Fruit fly (Drosophila melanogaster) whole organism, embryonic: Measurements from ENCODE around the gene BTBD9.

Experiments
- B-H1 ChIP-seq: fragments of 200-800 bp; sonication (Bioruptor generic); IDR thresholded peaks from 3 replicates; pipeline ENCODE4 v1.3.6; 2022; ENCODE audit warnings: missing biosample characterization, missing genetic modification characterization
- Bteb2 ChIP-seq: fragments of 200-800 bp; sonication (Bioruptor generic); optimal IDR thresholded peaks from 2 replicates; lab custom pipeline; 2016; ENCODE audit warnings: missing biosample characterization, missing genetic modification characterization
- CG10267 ChIP-seq: fragments of 200-800 bp; sonication (Bioruptor generic); optimal IDR thresholded peaks from 2 replicates; lab custom pipeline; 2018; ENCODE audit warnings: missing biosample characterization, mild to moderate bottlenecking, missing genetic modification characterization, moderate library complexity
- CG10321 ChIP-seq: fragments of 200-800 bp; sonication (Bioruptor generic); IDR thresholded peaks from 2 replicates; pipeline ENCODE4 v1.3.6; 2022; ENCODE audit warnings: missing biosample characterization, missing genetic modification characterization
- CG11456 ChIP-seq: fragments of 200-800 bp; sonication (Bioruptor generic); IDR thresholded peaks from 3 replicates; pipeline ENCODE4 v1.3.6; 2022; ENCODE audit warnings: missing biosample characterization, missing genetic modification characterization
- CG11560 ChIP-seq: fragments of 200-800 bp; sonication (Bioruptor generic); IDR thresholded peaks from 3 replicates; pipeline ENCODE4 v1.3.6; 2022; ENCODE audit warnings: missing biosample characterization, missing genetic modification characterization
- CG13296 ChIP-seq: fragments of 200-800 bp; sonication (Bioruptor generic); optimal IDR thresholded peaks from 3 replicates; lab custom pipeline; 2018; ENCODE audit warnings: missing biosample characterization, mild to moderate bottlenecking, missing genetic modification characterization
- CG15696 ChIP-seq: fragments of 200-800 bp; sonication (Bioruptor generic); optimal IDR thresholded peaks from 2 replicates; lab custom pipeline; 2019; ENCODE audit warnings: missing biosample characterization, mild to moderate bottlenecking, missing genetic modification characterization, moderate library complexity
- CG16815 ChIP-seq: fragments of 200-800 bp; sonication (Bioruptor generic); optimal IDR thresholded peaks from 3 replicates; lab custom pipeline; 2017; ENCODE audit warnings: missing biosample characterization, mild to moderate bottlenecking, missing genetic modification characterization
- CG17568 ChIP-seq: fragments of 200-800 bp; sonication (Bioruptor generic); optimal IDR thresholded peaks from 2 replicates; lab custom pipeline; 2018; ENCODE audit warnings: missing biosample characterization, mild to moderate bottlenecking, missing genetic modification characterization, moderate library complexity
- CG42726 ChIP-seq: fragments of 200-800 bp; sonication (Bioruptor generic); IDR thresholded peaks from 2 replicates; pipeline ENCODE4 v1.3.6; 2022; ENCODE audit warnings: missing biosample characterization, missing genetic modification characterization; ENCODE audit not compliant: partially characterized antibody
- CG5953 ChIP-seq: fragments of 200-800 bp; sonication (Bioruptor generic); IDR thresholded peaks from 2 replicates; pipeline ENCODE4 v1.3.6; 2022; ENCODE audit warnings: missing biosample characterization, missing genetic modification characterization
- CG6854 ChIP-seq: fragments of 200-800 bp; sonication (Bioruptor generic); optimal IDR thresholded peaks from 3 replicates; lab custom pipeline; 2017; ENCODE audit warnings: missing biosample characterization, mild to moderate bottlenecking, missing genetic modification characterization
- CG9437 ChIP-seq: fragments of 200-800 bp; sonication (Bioruptor generic); optimal IDR thresholded peaks from 2 replicates; lab custom pipeline; 2018; ENCODE audit warnings: missing biosample characterization, mild to moderate bottlenecking, missing genetic modification characterization
- CG9876 ChIP-seq: fragments of 200-800 bp; sonication (Bioruptor generic); optimal IDR thresholded peaks from 2 replicates; lab custom pipeline; 2016; ENCODE audit warnings: missing biosample characterization, missing genetic modification characterization
- D ChIP-seq, 2 experiments: fragments of 200-800 bp in 1 of 2; fragments of >200 bp in 1 of 2; sonication (Bioruptor generic) in 1 of 2; optimal IDR thresholded peaks; 2 replicates in 1 of 2; 3 replicates in 1 of 2; lab custom pipeline; 2017; ENCODE audit warnings: mild to moderate bottlenecking in 1 of 2, missing biosample characterization in 1 of 2, missing genetic modification characterization in 1 of 2, missing genetic modification reagents in 1 of 2
- Doc3 ChIP-seq: fragments of 200-800 bp; sonication (Bioruptor generic); IDR thresholded peaks from 3 replicates; pipeline ENCODE4 v1.3.6; 2022; ENCODE audit warnings: missing biosample characterization, missing genetic modification characterization; ENCODE audit not compliant: partially characterized antibody
- Ets65A ChIP-seq: fragments of 200-800 bp; sonication (Bioruptor generic); peaks from one replicate; lab custom pipeline; 2016; ENCODE audit warnings: missing biosample characterization, missing genetic modification characterization
- Ets97D ChIP-seq: fragments of 200-800 bp; sonication (Bioruptor generic); optimal IDR thresholded peaks from 3 replicates; lab custom pipeline; 2016; ENCODE audit warnings: missing biosample characterization, missing genetic modification characterization
- Fer1 ChIP-seq: fragments of 200-800 bp; sonication (Bioruptor generic); optimal IDR thresholded peaks from 2 replicates; lab custom pipeline; 2017; ENCODE audit warnings: missing biosample characterization, mild to moderate bottlenecking, missing genetic modification characterization
- HLH4C ChIP-seq: fragments of 200-800 bp; sonication (Bioruptor generic); IDR thresholded peaks from 3 replicates; pipeline ENCODE4 v1.3.6; 2022; ENCODE audit warnings: missing biosample characterization, missing genetic modification characterization; ENCODE audit not compliant: partially characterized antibody
- Hmx ChIP-seq: fragments of 200-800 bp; sonication (Bioruptor generic); optimal IDR thresholded peaks from 2 replicates; lab custom pipeline; 2016; ENCODE audit warnings: missing biosample characterization, missing genetic modification characterization
- Hr78 ChIP-seq, 2 experiments: fragments of 200-800 bp in 1 of 2; fragments of >200 bp in 1 of 2; sonication (Bioruptor generic) in 1 of 2; optimal IDR thresholded peaks; 2 replicates each; lab custom pipeline; 2017 to 2019; ENCODE audit warnings: missing biosample characterization in 2 of 2, missing genetic modification characterization in 2 of 2, mild to moderate bottlenecking in 1 of 2, moderate library complexity in 1 of 2
- MBD-R2 ChIP-seq: fragments of 200-800 bp; sonication (Bioruptor generic); IDR thresholded peaks from 2 replicates; pipeline ENCODE4 v1.3.6; 2022; ENCODE audit warnings: missing biosample characterization, missing genetic modification characterization
- NC2β ChIP-seq: fragments of 200-800 bp; sonication (Bioruptor generic); optimal IDR thresholded peaks from 2 replicates; lab custom pipeline; 2016; ENCODE audit warnings: missing biosample characterization, missing genetic modification characterization
- Neu2 ChIP-seq: fragments of 200-800 bp; sonication (Bioruptor generic); optimal IDR thresholded peaks from 3 replicates; lab custom pipeline; 2016; ENCODE audit warnings: missing biosample characterization, missing genetic modification characterization, borderline replicate concordance
- Oaz ChIP-seq: fragments of 200-800 bp; sonication (Bioruptor generic); IDR thresholded peaks from 2 replicates; pipeline ENCODE4 v1.3.6; 2022; ENCODE audit warnings: missing biosample characterization, missing genetic modification characterization
- Rfx ChIP-seq: fragments of 200-800 bp; sonication (Bioruptor generic); IDR thresholded peaks from 2 replicates; pipeline ENCODE4 v1.3.6; 2022; ENCODE audit warnings: missing biosample characterization, missing genetic modification characterization
- Sox102F ChIP-seq: fragments of 200-800 bp; sonication (Bioruptor generic); optimal IDR thresholded peaks from 2 replicates; lab custom pipeline; 2018; ENCODE audit warnings: missing biosample characterization, mild to moderate bottlenecking, missing genetic modification characterization, moderate library complexity
- Stat92E ChIP-seq, 3 experiments: fragments of >200 bp in 2 of 3; fragments of 200-800 bp in 1 of 3; sonication (Bioruptor generic) in 1 of 3; optimal IDR thresholded peaks; 2 replicates each; lab custom pipeline; 2017 to 2019; ENCODE audit warnings: missing biosample characterization in 3 of 3, missing genetic modification characterization in 3 of 3, mild to moderate bottlenecking in 1 of 3, moderate library complexity in 1 of 3
- Xrp1 ChIP-seq: fragments of 200-800 bp; sonication (Bioruptor generic); IDR thresholded peaks from 2 replicates; pipeline ENCODE4 v1.3.6; 2022; ENCODE audit warnings: missing biosample characterization, missing genetic modification characterization
- ac ChIP-seq: fragments of 200-800 bp; sonication (Bioruptor generic); optimal IDR thresholded peaks from 3 replicates; lab custom pipeline; 2017; ENCODE audit warnings: missing biosample characterization, mild to moderate bottlenecking, missing genetic modification characterization
- bbx ChIP-seq: fragments of 200-800 bp; sonication (Bioruptor generic); IDR thresholded peaks from 2 replicates; pipeline ENCODE4 v1.3.6; 2022; ENCODE audit warnings: missing biosample characterization, missing genetic modification characterization; ENCODE audit not compliant: partially characterized antibody
- bowl ChIP-seq: fragments of 200-800 bp; sonication (Bioruptor generic); IDR thresholded peaks from 2 replicates; pipeline ENCODE4 v1.3.6; 2022; ENCODE audit warnings: missing biosample characterization, missing genetic modification characterization
- chif ChIP-seq, 2 experiments: fragments of 200-800 bp; sonication (Bioruptor generic); optimal IDR thresholded peaks; 3 replicates each; lab custom pipeline; 2016; ENCODE audit warnings: missing biosample characterization in 2 of 2, missing genetic modification characterization in 2 of 2
- chm ChIP-seq: fragments of 200-800 bp; sonication (Bioruptor generic); IDR thresholded peaks from 2 replicates; pipeline ENCODE4 v1.3.6; 2022; ENCODE audit warnings: missing biosample characterization, missing genetic modification characterization
- dimm ChIP-seq: fragments of 200-800 bp; sonication (Bioruptor generic); IDR thresholded peaks from 2 replicates; pipeline ENCODE4 v1.3.6; 2022; ENCODE audit warnings: missing biosample characterization, missing genetic modification characterization
- eve ChIP-seq, 2 experiments: fragments of >200 bp; optimal IDR thresholded peaks; 2 replicates each; lab custom pipeline; 2017; ENCODE audit warnings: missing biosample characterization in 2 of 2, missing genetic modification characterization in 2 of 2
- gcm ChIP-seq: fragments of 200-800 bp; sonication (Bioruptor generic); optimal IDR thresholded peaks from 2 replicates; lab custom pipeline; 2019; ENCODE audit warnings: missing biosample characterization, mild to moderate bottlenecking, missing genetic modification characterization, moderate library complexity
- ham ChIP-seq: fragments of 200-800 bp; sonication (Bioruptor generic); IDR thresholded peaks from 2 replicates; pipeline ENCODE4 v1.3.6; 2022; ENCODE audit warnings: missing biosample characterization, missing genetic modification characterization
- jumu ChIP-seq: fragments of 200-800 bp; sonication (Bioruptor generic); optimal IDR thresholded peaks from 3 replicates; lab custom pipeline; 2016; ENCODE audit warnings: missing biosample characterization, missing genetic modification characterization
- kah ChIP-seq: fragments of 200-800 bp; sonication (Bioruptor generic); optimal IDR thresholded peaks from 2 replicates; lab custom pipeline; 2018; ENCODE audit warnings: missing biosample characterization, mild to moderate bottlenecking, missing genetic modification characterization
- pzg ChIP-seq: fragments of 200-800 bp; sonication (Bioruptor generic); optimal IDR thresholded peaks from 3 replicates; lab custom pipeline; 2018; ENCODE audit warnings: missing biosample characterization, mild to moderate bottlenecking, missing genetic modification characterization, moderate library complexity
- ro ChIP-seq: fragments of 200-800 bp; sonication (Bioruptor generic); IDR thresholded peaks from 2 replicates; pipeline ENCODE4 v1.3.6; 2022; ENCODE audit warnings: missing biosample characterization, missing genetic modification characterization
- scrt ChIP-seq: fragments of 200-800 bp; sonication (Bioruptor generic); optimal IDR thresholded peaks from 2 replicates; lab custom pipeline; 2018; ENCODE audit warnings: missing biosample characterization, mild to moderate bottlenecking, missing genetic modification characterization, moderate library complexity
- sob ChIP-seq: fragments of 200-800 bp; sonication (Bioruptor generic); IDR thresholded peaks from 2 replicates; pipeline ENCODE4 v1.3.6; 2022; ENCODE audit warnings: missing biosample characterization, missing genetic modification characterization
- tin ChIP-seq: fragments of 200-800 bp; sonication (Bioruptor generic); optimal IDR thresholded peaks from 3 replicates; lab custom pipeline; 2016; ENCODE audit warnings: missing biosample characterization, missing genetic modification characterization
- trem ChIP-seq: fragments of 200-800 bp; optimal IDR thresholded peaks from 3 replicates; lab custom pipeline; 2019; ENCODE audit warnings: missing biosample characterization, mild to moderate bottlenecking, missing genetic modification characterization, moderate library complexity
- vnd ChIP-seq: fragments of 200-800 bp; sonication (Bioruptor generic); IDR thresholded peaks from 3 replicates; pipeline ENCODE4 v1.3.6; 2022; ENCODE audit warnings: missing biosample characterization, missing genetic modification characterization; ENCODE audit not compliant: partially characterized antibody
- zfh1 ChIP-seq: fragments of 200-800 bp; sonication (Bioruptor generic); IDR thresholded peaks from 3 replicates; pipeline ENCODE4 v1.3.6; 2022; ENCODE audit warnings: missing biosample characterization, missing genetic modification characterization

The BTBD9 gene

dm6 chrX:10775690-10776089 lies 7.4 kb downstream of the BTBD9 start (continued):
- TF ChIP-seq D (optimal IDR thresholded peaks at IDR 0.05; lab: Kevin White, UChicago) (no peak), D (GFP tag; optimal IDR thresholded peaks at IDR 0.05; lab: Kevin White, UChicago) (no peak), Ets65A (GFP tag; lab: Kevin White, UChicago) (peak; percentile 93), bbx (no peak), Rfx (GFP tag; lab: Robert Waterston, UW) (peak; percentile 66), CG13296 (GFP tag; lab: Kevin White, UChicago) (peak; percentile 61), gcm (GFP tag; lab: Kevin White, UChicago) (no peak), chm (GFP tag; lab: Robert Waterston, UW) (no peak), Doc3 (no peak), CG10267 (tag; lab: Kevin White, UChicago) (no peak), tin (GFP tag; lab: Kevin White, UChicago) (no peak), Ets97D (GFP tag; lab: Kevin White, UChicago) (no peak), CG11456 (peak; percentile 58; the same call in 1 of the 3 replicates), CG6854 (GFP tag; lab: Kevin White, UChicago) (no peak), Fer1 (peak; percentile 45), ac (GFP tag; lab: Kevin White, UChicago) (no peak), zfh1 (GFP tag; lab: Robert Waterston, UW) (0 out of 3 replicates have a peak, but pooled peaks have one; percentile 32), Stat92E (GFP tag; optimal IDR thresholded peaks at IDR 0.05; lab: Kevin White, UChicago) (no peak), Xrp1 (peak; percentile 44; the same call in 1 of the 2 replicates), CG9876 (GFP tag; lab: Kevin White, UChicago) (no peak), ro (GFP tag; lab: Robert Waterston, UW) (0 out of 2 replicates have a peak, but pooled peaks have one; percentile 22), chif (GFP tag; optimal IDR thresholded peaks at IDR 0.05; lab: Kevin White, UChicago) (peak in 1 of 2 experiments; percentile 14), Neu2 (GFP tag; lab: Kevin White, UChicago) (no peak), sob (GFP tag; lab: Robert Waterston, UW) (peak; percentile 47; the same call in 1 of the 2 replicates), Oaz (GFP tag; lab: Robert Waterston, UW) (peak; percentile 43; the same call in 1 of the 2 replicates), CG5953 (GFP tag; lab: Robert Waterston, UW) (peak; percentile 43; the same call in 1 of the 2 replicates), ham (GFP tag; lab: Robert Waterston, UW) (no peak), CG17568 (GFP tag; lab: Kevin White, UChicago) (no peak), kah (GFP tag; lab: Kevin White, UChicago) (peak; percentile 36), Sox102F (GFP tag; lab: Kevin White, UChicago) (peak; percentile 64), dimm (GFP tag; lab: Robert Waterston, UW) (no peak), eve (GFP tag; optimal IDR thresholded peaks at IDR 0.05; lab: Kevin White, UChicago) (no peak), CG11560 (tag; lab: Robert Waterston, UW) (no peak), jumu (no peak), B-H1 (GFP tag; lab: Robert Waterston, UW) (peak; percentile 29; the same call in 1 of the 3 replicates), NC2β (GFP tag; lab: Kevin White, UChicago) (no peak), CG16815 (GFP tag; lab: Kevin White, UChicago) (no peak), MBD-R2 (GFP tag; lab: Robert Waterston, UW) (no peak), scrt (GFP tag; lab: Kevin White, UChicago) (peak; percentile 16), CG42726 (GFP tag; lab: Robert Waterston, UW) (no peak), bowl (GFP tag; lab: Robert Waterston, UW) (peak; percentile 21; the same call in 1 of the 2 replicates), Bteb2 (GFP tag; lab: Kevin White, UChicago) (no peak), Hmx (GFP tag; lab: Kevin White, UChicago) (no peak), CG9437 (GFP tag; lab: Kevin White, UChicago) (no peak), CG10321 (GFP tag; lab: Robert Waterston, UW) (no peak), HLH4C (GFP tag; lab: Robert Waterston, UW) (no peak), trem (tag; lab: Kevin White, UChicago) (no peak), vnd (GFP tag; lab: Robert Waterston, UW) (no peak), CG15696 (tag; lab: Kevin White, UChicago) (no peak), pzg (no peak), Hr78 (GFP tag; optimal IDR thresholded peaks at IDR 0.05; lab: Kevin White, UChicago) (no peak)
